Fruit fly (Drosophila melanogaster): ENCODE data around the gene rdx.
A peak's percentile ranks its signal among the peaks of the same experiment; 100 is the strongest.

The rdx gene

dm6 chr3R:14008854-14009253, 23.0 kb downstream of the rdx start (continued):
- TF ChIP-seq org-1 (GFP tag; optimal IDR thresholded peaks at IDR 0.05): peak; percentile 7
- TF ChIP-seq gcm (GFP tag; optimal IDR thresholded peaks at IDR 0.05): peak; percentile 25
- 0 out of 2 replicates have a peak, but pooled peaks have one; percentile 14 for TF ChIP-seq CG4404 (GFP tag; IDR thresholded peaks at IDR 0.05)
- no peak for TF ChIP-seq prd (optimal IDR thresholded peaks at IDR 0.05)
- TF ChIP-seq prd (GFP tag; IDR thresholded peaks at IDR 0.05): peak; percentile 64; the same call in 2 of the 3 replicates
- peak; percentile 15 for TF ChIP-seq CG16863 (GFP tag; optimal IDR thresholded peaks at IDR 0.05)
- TF ChIP-seq ase (GFP tag; IDR thresholded peaks at IDR 0.05): 0 out of 3 replicates have a peak, but pooled peaks have one; percentile 45
- 0 out of 2 replicates have a peak, but pooled peaks have one; percentile 31 for TF ChIP-seq CG32767 (GFP tag; IDR thresholded peaks at IDR 0.05)
- peak; percentile 41 for TF ChIP-seq dmrt11E (tag; optimal IDR thresholded peaks at IDR 0.05)
- no peak for TF ChIP-seq Poxn (GFP tag; IDR thresholded peaks at IDR 0.05)
- TF ChIP-seq trem (tag; optimal IDR thresholded peaks at IDR 0.05): peak; percentile 37
- TF ChIP-seq CG10267 (tag; optimal IDR thresholded peaks at IDR 0.05): peak; percentile 38
- TF ChIP-seq CG7839 (tag; optimal IDR thresholded peaks at IDR 0.05): peak; percentile 31
- peak; percentile 45 for TF ChIP-seq Spps (tag; optimal IDR thresholded peaks at IDR 0.05)
- TF ChIP-seq CG6654 (GFP tag; optimal IDR thresholded peaks at IDR 0.05): peak; percentile 18
- 0 out of 2 replicates have a peak, but pooled peaks have one; percentile 29 for TF ChIP-seq ssp (GFP tag; IDR thresholded peaks at IDR 0.05)
- no peak for TF ChIP-seq ham (GFP tag; IDR thresholded peaks at IDR 0.05)
- no peak for TF ChIP-seq CG14014 (GFP tag; IDR thresholded peaks at IDR 0.05)
- TF ChIP-seq lmd (GFP tag; IDR thresholded peaks at IDR 0.05): peak; percentile 63
- TF ChIP-seq CG30403 (GFP tag; optimal IDR thresholded peaks at IDR 0.05): peak; percentile 25
- no peak for TF ChIP-seq HmgZ (tag; optimal IDR thresholded peaks at IDR 0.05)
- peak; percentile 54 for TF ChIP-seq CG18262 (tag; optimal IDR thresholded peaks at IDR 0.05)
- peak; percentile 47; the same call in 1 of the 2 replicates for TF ChIP-seq CG17328 (GFP tag; IDR thresholded peaks at IDR 0.05)
- TF ChIP-seq CG12071 (GFP tag; optimal IDR thresholded peaks at IDR 0.05): peak; percentile 20
- TF ChIP-seq CG14441 (GFP tag; IDR thresholded peaks at IDR 0.05): 0 out of 2 replicates have a peak, but pooled peaks have one; percentile 26
- peak; percentile 79 for TF ChIP-seq sens (GFP tag)
- peak; percentile 74 for TF ChIP-seq CG17359 (tag; optimal IDR thresholded peaks at IDR 0.05)
- peak; percentile 30 for TF ChIP-seq CG17802 (tag; optimal IDR thresholded peaks at IDR 0.05)
- TF ChIP-seq CG10654 (GFP tag; optimal IDR thresholded peaks at IDR 0.05): peak; percentile 20
- TF ChIP-seq CG8388 (GFP tag; optimal IDR thresholded peaks at IDR 0.05): peak; percentile 47
- no peak for TF ChIP-seq Meics (GFP tag; optimal IDR thresholded peaks at IDR 0.05)
- peak; percentile 8 for TF ChIP-seq CG33213 (GFP tag; optimal IDR thresholded peaks at IDR 0.05)
- no peak for TF ChIP-seq CG10147 (GFP tag; optimal IDR thresholded peaks at IDR 0.05)

- TF ChIP-seq sens (GFP tag): no peak
- TF ChIP-seq lilli (GFP tag; optimal IDR thresholded peaks at IDR 0.05): no peak
- TF ChIP-seq hth (optimal IDR thresholded peaks at IDR 0.05): no peak
- TF ChIP-seq slou (GFP tag; optimal IDR thresholded peaks at IDR 0.05): no peak
- TF ChIP-seq YL-1 (GFP tag; optimal IDR thresholded peaks at IDR 0.05): no peak
- no peak for TF ChIP-seq zf30C (GFP tag; optimal IDR thresholded peaks at IDR 0.05)
- no peak for TF ChIP-seq CG11456 (GFP tag; IDR thresholded peaks at IDR 0.05)
- TF ChIP-seq ara (GFP tag; IDR thresholded peaks at IDR 0.05): no peak
- no peak for TF ChIP-seq CG8281 (tag; optimal IDR thresholded peaks at IDR 0.05)
- TF ChIP-seq CG7556 (GFP tag; optimal IDR thresholded peaks at IDR 0.05): peak; percentile 2
- no peak for TF ChIP-seq Hey (tag; optimal IDR thresholded peaks at IDR 0.05)
- TF ChIP-seq CG14441 (GFP tag; IDR thresholded peaks at IDR 0.05): 0 out of 2 replicates have a peak, but pooled peaks have one; percentile 9
- peak; percentile 16 for TF ChIP-seq CG2678 (tag; optimal IDR thresholded peaks at IDR 0.05)
- TF ChIP-seq D19A (tag; optimal IDR thresholded peaks at IDR 0.05): peak; percentile 19
- TF ChIP-seq CG11723 (GFP tag; optimal IDR thresholded peaks at IDR 0.05): no peak
- no peak for TF ChIP-seq CG4820 (GFP tag; optimal IDR thresholded peaks at IDR 0.05)
- TF ChIP-seq sd (tag; optimal IDR thresholded peaks at IDR 0.05): no peak
- TF ChIP-seq prd (optimal IDR thresholded peaks at IDR 0.05): no peak
- peak; percentile 48; the same call in 1 of the 3 replicates for TF ChIP-seq prd (GFP tag; IDR thresholded peaks at IDR 0.05)
- no peak for TF ChIP-seq Fer3 (tag; optimal IDR thresholded peaks at IDR 0.05)
- TF ChIP-seq CG10959 (GFP tag; IDR thresholded peaks at IDR 0.05): no peak
- TF ChIP-seq CG10267 (tag; optimal IDR thresholded peaks at IDR 0.05): peak; percentile 45
- no peak for TF ChIP-seq Opbp (GFP tag; IDR thresholded peaks at IDR 0.05; ENCODE audit: partially characterized antibody)
- TF ChIP-seq CG34422 (GFP tag; IDR thresholded peaks at IDR 0.05): no peak
These were observed 24.3 kb downstream of the rdx start for dm6 chr3R:14007550-14007949.

Measured in whole organism, embryonic.